Worm (Caenorhabditis elegans): ENCODE results near the gene F23D12.4.

F23D12.4 gene

ce11 chrX:14476625-14477257 lies 31.9 kb downstream of the F23D12.4 start (continued):
- TF ChIP-seq dmd-6 (GFP tag; IDR thresholded peaks at IDR 0.05) (peak; percentile 63), egl-43 (GFP tag; IDR thresholded peaks at IDR 0.05) (no peak; the same call in 1 of the 2 replicates), ceh-62 (tag; optimal IDR thresholded peaks at IDR 0.05) (no peak), nhr-11 (tag; optimal IDR thresholded peaks at IDR 0.05) (no peak), egl-27 (tag; optimal IDR thresholded peaks at IDR 0.05) (no peak), ceh-82 (tag; optimal IDR thresholded peaks at IDR 0.05) (no peak), nhr-42 (GFP tag; IDR thresholded peaks at IDR 0.05) (0 out of 2 replicates have a peak, but pooled peaks have one; percentile 57), zip-11 (GFP tag; IDR thresholded peaks at IDR 0.05) (no peak), fos-1 (tag; optimal IDR thresholded peaks at IDR 0.05) (no peak), aha-1 (tag) (peak; percentile 85), lin-13 (GFP tag; optimal IDR thresholded peaks at IDR 0.05) (peak; percentile 11), ZK337.2 (GFP tag; IDR thresholded peaks at IDR 0.05) (peak; percentile 49; the same call in 1 of the 2 replicates), ceh-28 (tag; optimal IDR thresholded peaks at IDR 0.05) (no peak), arid-1 (GFP tag; conservative IDR thresholded peaks at IDR 0.05) (no peak), mxl-2 (GFP tag; conservative IDR thresholded peaks at IDR 0.05) (0 out of 2 replicates have a peak, but pooled peaks have one; percentile 45), madf-9 (GFP tag; conservative IDR thresholded peaks at IDR 0.05) (peak; percentile 66), hmg-1.1 (GFP tag; IDR thresholded peaks at IDR 0.05) (no peak), sdz-12 (GFP tag; optimal IDR thresholded peaks at IDR 0.05) (peak; percentile 39), unc-130 (GFP tag; optimal IDR thresholded peaks at IDR 0.05) (no peak), ceh-32 (tag; optimal IDR thresholded peaks at IDR 0.05; ENCODE audit: poor library complexity) (no peak), nhr-77 (tag; optimal IDR thresholded peaks at IDR 0.05) (no peak), daf-19 (GFP tag; conservative IDR thresholded peaks at IDR 0.05) (0 out of 2 replicates have a peak, but pooled peaks have one; percentile 12), F44E2.7 (GFP tag; IDR thresholded peaks at IDR 0.05) (0 out of 2 replicates have a peak, but pooled peaks have one; percentile 12), hlh-11 (tag; optimal IDR thresholded peaks at IDR 0.05) (no peak), skn-1 (tag; optimal IDR thresholded peaks at IDR 0.05) (no peak), ceh-44 (GFP tag; IDR thresholded peaks at IDR 0.05) (no peak), unc-39 (tag; optimal IDR thresholded peaks at IDR 0.05) (no peak), mep-1 (tag; optimal IDR thresholded peaks at IDR 0.05) (no peak), hlh-30 (tag; optimal IDR thresholded peaks at IDR 0.05; ENCODE audit: insufficient read depth) (peak; percentile 61), lin-38 (GFP tag; IDR thresholded peaks at IDR 0.05) (no peak; the same call in 1 of the 2 replicates), ama-1 (optimal IDR thresholded peaks at IDR 0.05) (no peak), F10B5.3 (tag; optimal IDR thresholded peaks at IDR 0.05) (peak; percentile 11), snpc-4 (tag; optimal IDR thresholded peaks at IDR 0.05) (peak; percentile 93), R02D3.7 (tag; optimal IDR thresholded peaks at IDR 0.05) (no peak), fkh-10 (GFP tag; optimal IDR thresholded peaks at IDR 0.05) (no peak), dpl-1 (GFP tag; optimal IDR thresholded peaks at IDR 0.05) (no peak), nhr-76 (tag; optimal IDR thresholded peaks at IDR 0.05) (no peak), daf-16 (GFP tag; optimal IDR thresholded peaks at IDR 0.05) (peak in 1 of 2 experiments; percentile 47), daf-16 (tag; optimal IDR thresholded peaks at IDR 0.05) (peak; percentile 78), snpc-1.2 (GFP tag; IDR thresholded peaks at IDR 0.05) (no peak), saeg-2 (GFP tag; IDR thresholded peaks at IDR 0.05) (no peak), D1046.2 (GFP tag; IDR thresholded peaks at IDR 0.05) (no peak), nhr-25 (tag; optimal IDR thresholded peaks at IDR 0.05; ENCODE audit: borderline replicate concordance, insufficient read depth) (no peak), zip-2 (tag; optimal IDR thresholded peaks at IDR 0.05) (peak; percentile 100), ZK546.5 (tag; optimal IDR thresholded peaks at IDR 0.05) (no peak), F37D6.2 (tag; optimal IDR thresholded peaks at IDR 0.05) (no peak), gei-8 (GFP tag; optimal IDR thresholded peaks at IDR 0.05) (no peak), lsy-2 (tag; optimal IDR thresholded peaks at IDR 0.05) (no peak), mdt-29 (GFP tag; IDR thresholded peaks at IDR 0.05) (0 out of 2 replicates have a peak, but pooled peaks have one; percentile 11), ces-1 (GFP tag; optimal IDR thresholded peaks at IDR 0.05) (no peak)

Data from whole organism, L4 larva.